Worm (Caenorhabditis elegans) whole organism, L4 larva: Measurements from ENCODE around the gene T05A7.11.

ENCODE experiments used
- R02D3.7 ChIP-seq: fragments of 150-350 bp; sonication (generic microtip); optimal IDR thresholded peaks from 3 replicates; lab custom pipeline; 2014; ENCODE audit warnings: missing biosample characterization, missing genetic modification characterization
- aly-2 ChIP-seq: sonication (generic microtip); optimal IDR thresholded peaks from 2 replicates; lab custom pipeline; 2018; ENCODE audit warnings: missing biosample characterization, missing genetic modification characterization
- ceh-32 ChIP-seq: sonication (generic microtip); optimal IDR thresholded peaks from 2 replicates; lab custom pipeline; 2016; ENCODE audit warnings: mild to moderate bottlenecking, missing genetic modification characterization, missing compliant biosample characterization; ENCODE audit not compliant: poor library complexity
- hlh-11 ChIP-seq: fragments of 200-800 bp; sonication (Bioruptor generic); optimal IDR thresholded peaks from 2 replicates; lab custom pipeline; 2018; ENCODE audit warnings: mild to moderate bottlenecking, missing genetic modification characterization, missing compliant biosample characterization
- lin-15B ChIP-seq: fragments of 150-350 bp; sonication (generic microtip); optimal IDR thresholded peaks from 3 replicates; lab custom pipeline; 2014; ENCODE audit warnings: missing biosample characterization, missing genetic modification characterization
- nhr-11 ChIP-seq: fragments of 150-350 bp; optimal IDR thresholded peaks from 2 replicates; lab custom pipeline; 2014; ENCODE audit warnings: missing biosample characterization, missing genetic modification characterization
- pqm-1 ChIP-seq: sonication (generic microtip); optimal IDR thresholded peaks from 2 replicates; lab custom pipeline; 2017; ENCODE audit warnings: missing biosample characterization, missing genetic modification characterization
- set-16 ChIP-seq: fragments of 200-800 bp; sonication (Bioruptor generic); IDR thresholded peaks from 2 replicates; pipeline ENCODE4 v1.3.6; 2022; ENCODE audit warnings: missing genetic modification reagents, missing genetic modification characterization, missing compliant biosample characterization
- unc-130 ChIP-seq: sonication (generic microtip); optimal IDR thresholded peaks from 2 replicates; lab custom pipeline; 2016; ENCODE audit warnings: missing genetic modification reagents, missing genetic modification characterization, missing compliant biosample characterization
- zag-1 ChIP-seq: fragments of 150-350 bp; optimal IDR thresholded peaks from 2 replicates; lab custom pipeline; 2014; ENCODE audit warnings: missing biosample characterization, missing genetic modification characterization

- TF ChIP-seq set-16 (GFP tag; lab: Robert Waterston, UW) (no peak), lin-15B (tag; lab: Kevin White, UChicago) (no peak), hlh-11 (no peak), zag-1 (tag; lab: Kevin White, UChicago) (no peak), nhr-11 (tag; lab: Kevin White, UChicago) (no peak), unc-130 (GFP tag; lab: Kevin White, UChicago) (no peak), R02D3.7 (tag; lab: Kevin White, UChicago) (no peak), pqm-1 (tag; lab: Kevin White, UChicago) (no peak), ceh-32 (tag; lab: Kevin White, UChicago) (no peak), aly-2 (tag; lab: Kevin White, UChicago) (no peak)
These were observed 21.7 kb upstream of the T05A7.11 start, which contains the start of gene sre-39 for ce11 chrII:4686941-4687340.
